Comparison of ENCODE assay signal across 3 fruit fly cellular contexts in genomic region chr3R:9260421-9260973, dm6.
TF ChIP-seq lines count a peak whose summit lies in the region.

TSS of gene ATP6AP2 (plus strand) at chr3R:9260638.

TF ChIP-seq in whole organism, adult, 20 proteins besides CTCF, POLR2A, EP300 and RAD21 (continued from another document):
- peak; percentile 97 for TF ChIP-seq CG14711 (tag; optimal IDR thresholded peaks at IDR 0.05; lab: Kevin White, UChicago)
- TF ChIP-seq tj (GFP tag; optimal IDR thresholded peaks at IDR 0.05; lab: Kevin White, UChicago): peak; percentile 33

TF ChIP-seq in whole organism, embryonic, 481 proteins besides CTCF, POLR2A, EP300 and RAD21 (continued from another document and continues in another):
- TF ChIP-seq kni (GFP tag; optimal IDR thresholded peaks at IDR 0.05; lab: Kevin White, UChicago) (peak; percentile 14), CG6854 (GFP tag; optimal IDR thresholded peaks at IDR 0.05; lab: Kevin White, UChicago) (no peak), fu2 (GFP tag; optimal IDR thresholded peaks at IDR 0.05; lab: Kevin White, UChicago) (no peak), Ssrp (tag; optimal IDR thresholded peaks at IDR 0.05; lab: Kevin White, UChicago) (peak; percentile 18), Poxn (GFP tag; IDR thresholded peaks at IDR 0.05; lab: Robert Waterston, UW) (no peak), cad (GFP tag; optimal IDR thresholded peaks at IDR 0.05; lab: Kevin White, UChicago) (no peak), CG12299 (tag; optimal IDR thresholded peaks at IDR 0.05; lab: Kevin White, UChicago) (peak; percentile 43), CG4328 (GFP tag; optimal IDR thresholded peaks at IDR 0.05; lab: Kevin White, UChicago) (peak; percentile 47), exex (tag; optimal IDR thresholded peaks at IDR 0.05; lab: Kevin White, UChicago) (peak; percentile 25), CG9609 (GFP tag; optimal IDR thresholded peaks at IDR 0.05; lab: Kevin White, UChicago) (no peak), Meics (GFP tag; optimal IDR thresholded peaks at IDR 0.05; lab: Kevin White, UChicago) (peak; percentile 55), caup (GFP tag; optimal IDR thresholded peaks at IDR 0.05; lab: Kevin White, UChicago; ENCODE audit: severe bottlenecking) (peak; percentile 56), CG2129 (GFP tag; IDR thresholded peaks at IDR 0.05; lab: Robert Waterston, UW; ENCODE audit: partially characterized antibody) (peak; percentile 51), CG4707 (GFP tag; optimal IDR thresholded peaks at IDR 0.05; lab: Kevin White, UChicago) (no peak), CG18619 (GFP tag; optimal IDR thresholded peaks at IDR 0.05; lab: Kevin White, UChicago) (no peak), Sry-δ (GFP tag; optimal IDR thresholded peaks at IDR 0.05; lab: Kevin White, UChicago) (peak; percentile 63), CG18764 (GFP tag; optimal IDR thresholded peaks at IDR 0.05; lab: Kevin White, UChicago) (peak; percentile 50), hbn (GFP tag; IDR thresholded peaks at IDR 0.05; lab: Robert Waterston, UW; ENCODE audit: partially characterized antibody) (peak; percentile 77), otp (GFP tag; IDR thresholded peaks at IDR 0.05; lab: Robert Waterston, UW) (no peak), CG7786 (GFP tag; optimal IDR thresholded peaks at IDR 0.05; lab: Kevin White, UChicago) (no peak), CG7928 (GFP tag; optimal IDR thresholded peaks at IDR 0.05; lab: Kevin White, UChicago) (no peak), ind (GFP tag; optimal IDR thresholded peaks at IDR 0.05; lab: Kevin White, UChicago) (peak; percentile 47), MESR4 (GFP tag; optimal IDR thresholded peaks at IDR 0.05; lab: Kevin White, UChicago) (peak; percentile 99), CG15479 (GFP tag; optimal IDR thresholded peaks at IDR 0.05; lab: Kevin White, UChicago) (no peak), CG3847 (GFP tag; IDR thresholded peaks at IDR 0.05; lab: Robert Waterston, UW) (peak; percentile 74), ci (GFP tag; IDR thresholded peaks at IDR 0.05; lab: Robert Waterston, UW) (no peak; the same call in 1 of the 3 replicates), lmd (GFP tag; IDR thresholded peaks at IDR 0.05; lab: Robert Waterston, UW) (peak; percentile 21; the same call in 1 of the 2 replicates), CG8290 (GFP tag; optimal IDR thresholded peaks at IDR 0.05; lab: Kevin White, UChicago) (peak; percentile 71), CG8290 (tag; optimal IDR thresholded peaks at IDR 0.05; lab: Kevin White, UChicago) (peak in 1 of 2 experiments; percentile 45), org-1 (GFP tag; optimal IDR thresholded peaks at IDR 0.05; lab: Kevin White, UChicago) (no peak), CG8388 (GFP tag; optimal IDR thresholded peaks at IDR 0.05; lab: Kevin White, UChicago) (no peak), B-H2 (GFP tag; optimal IDR thresholded peaks at IDR 0.05; lab: Kevin White, UChicago) (peak; percentile 83), CG9437 (GFP tag; optimal IDR thresholded peaks at IDR 0.05; lab: Kevin White, UChicago) (no peak), Dbx (GFP tag; IDR thresholded peaks at IDR 0.05; lab: Robert Waterston, UW) (peak; percentile 77), E2f1 (GFP tag; IDR thresholded peaks at IDR 0.05; lab: Robert Waterston, UW) (no peak; the same call in 1 of the 2 replicates), lola (GFP tag; optimal IDR thresholded peaks at IDR 0.05; lab: Kevin White, UChicago) (peak in 1 of 3 experiments; percentile 41), CG13624 (GFP tag; optimal IDR thresholded peaks at IDR 0.05; lab: Kevin White, UChicago) (peak; percentile 6), CG10462 (GFP tag; optimal IDR thresholded peaks at IDR 0.05; lab: Kevin White, UChicago) (no peak), CG9797 (GFP tag; optimal IDR thresholded peaks at IDR 0.05; lab: Kevin White, UChicago) (peak; percentile 24), pb (GFP tag; optimal IDR thresholded peaks at IDR 0.05; lab: Kevin White, UChicago) (no peak), Hr51 (GFP tag; optimal IDR thresholded peaks at IDR 0.05; lab: Kevin White, UChicago) (no peak), al (GFP tag; IDR thresholded peaks at IDR 0.05; lab: Robert Waterston, UW) (peak; percentile 50; the same call in 1 of the 2 replicates), dmrt11E (tag; optimal IDR thresholded peaks at IDR 0.05; lab: Kevin White, UChicago) (peak; percentile 29), Dfd (GFP tag; optimal IDR thresholded peaks at IDR 0.05; lab: Kevin White, UChicago) (no peak), CG13296 (GFP tag; optimal IDR thresholded peaks at IDR 0.05; lab: Kevin White, UChicago) (peak; percentile 48), pfk (GFP tag; optimal IDR thresholded peaks at IDR 0.05; lab: Kevin White, UChicago) (peak; percentile 41), CG10565 (GFP tag; optimal IDR thresholded peaks at IDR 0.05; lab: Kevin White, UChicago) (no peak), Dek (tag; optimal IDR thresholded peaks at IDR 0.05; lab: Kevin White, UChicago) (peak; percentile 70), Gug (GFP tag; IDR thresholded peaks at IDR 0.05; lab: Robert Waterston, UW) (no peak), cato (GFP tag; optimal IDR thresholded peaks at IDR 0.05; lab: Kevin White, UChicago; ENCODE audit: borderline replicate concordance) (no peak), ap (GFP tag; IDR thresholded peaks at IDR 0.05; lab: Robert Waterston, UW) (no peak), Taf1 (GFP tag; IDR thresholded peaks at IDR 0.05; lab: Robert Waterston, UW) (no peak), CG7357 (GFP tag; IDR thresholded peaks at IDR 0.05; lab: Robert Waterston, UW) (0 out of 3 replicates have a peak, but pooled peaks have one; percentile 7), CG4404 (GFP tag; IDR thresholded peaks at IDR 0.05; lab: Robert Waterston, UW) (no peak), Hey (tag; optimal IDR thresholded peaks at IDR 0.05; lab: Kevin White, UChicago) (no peak), luna (GFP tag; optimal IDR thresholded peaks at IDR 0.05; lab: Kevin White, UChicago) (no peak), NC2α (GFP tag; optimal IDR thresholded peaks at IDR 0.05; lab: Kevin White, UChicago) (no peak), MTF-1 (GFP tag; optimal IDR thresholded peaks at IDR 0.05; lab: Kevin White, UChicago; ENCODE audit: borderline replicate concordance) (no peak), CG42726 (GFP tag; IDR thresholded peaks at IDR 0.05; lab: Robert Waterston, UW; ENCODE audit: partially characterized antibody) (peak; percentile 39; the same call in 1 of the 2 replicates), CG4282 (GFP tag; optimal IDR thresholded peaks at IDR 0.05; lab: Kevin White, UChicago) (no peak), H15 (GFP tag; IDR thresholded peaks at IDR 0.05; lab: Robert Waterston, UW) (peak; percentile 52; the same call in 1 of the 3 replicates), tio (GFP tag; optimal IDR thresholded peaks at IDR 0.05; lab: Kevin White, UChicago) (no peak), Nf-YB (GFP tag; optimal IDR thresholded peaks at IDR 0.05; lab: Kevin White, UChicago) (no peak), so (GFP tag; IDR thresholded peaks at IDR 0.05; lab: Robert Waterston, UW) (no peak)

TF ChIP-seq in whole organism, wandering third instar larva, 38 proteins besides CTCF, POLR2A, EP300 and RAD21 (continued from another document):
- TF ChIP-seq usp (GFP tag; optimal IDR thresholded peaks at IDR 0.05; lab: Kevin White, UChicago) (no peak), Dif (GFP tag; optimal IDR thresholded peaks at IDR 0.05; lab: Kevin White, UChicago; ENCODE audit: partially characterized antibody) (peak; percentile 3), Vsx2 (GFP tag; optimal IDR thresholded peaks at IDR 0.05; lab: Kevin White, UChicago; ENCODE audit: partially characterized antibody) (no peak), CG9705 (GFP tag; optimal IDR thresholded peaks at IDR 0.05; lab: Kevin White, UChicago) (peak; percentile 20), ey (GFP tag; optimal IDR thresholded peaks at IDR 0.05; lab: Kevin White, UChicago) (no peak), dsf (GFP tag; optimal IDR thresholded peaks at IDR 0.05; lab: Kevin White, UChicago; ENCODE audit: borderline replicate concordance) (no peak)
